Fruit fly (Drosophila melanogaster): Measurements from ENCODE around the gene Bx42.

Bx42 gene

DNA sequence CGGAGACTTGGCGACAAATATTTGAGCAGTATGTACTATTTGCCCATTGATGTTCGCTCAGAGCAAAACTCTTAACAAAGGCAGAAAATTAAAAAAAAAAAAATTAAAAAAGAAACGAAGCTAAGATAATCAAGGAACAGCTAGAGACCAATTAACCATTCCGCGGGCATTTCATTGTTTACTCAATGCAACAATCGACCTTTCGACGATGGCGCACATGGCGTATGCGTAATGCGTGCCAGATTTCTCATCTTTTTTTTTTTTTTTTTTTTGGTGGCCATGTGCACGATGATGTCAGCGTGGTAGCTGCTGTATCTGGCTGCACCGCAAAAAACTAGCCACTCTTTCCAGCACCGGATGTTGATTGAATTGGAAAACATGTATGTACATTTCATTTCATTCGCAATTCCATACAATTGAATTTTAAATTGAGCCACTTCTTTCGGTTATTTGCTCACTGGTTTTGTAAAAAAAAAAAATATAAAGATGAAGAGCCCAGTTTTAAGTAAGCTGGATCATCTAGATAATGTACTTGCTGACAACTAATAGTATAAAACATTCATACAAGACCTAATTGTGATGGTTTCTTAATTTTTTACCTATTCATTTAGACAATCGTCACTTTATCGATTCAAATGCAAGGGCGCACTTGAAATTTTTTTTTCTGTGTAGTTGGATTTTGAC, 30.6 kb downstream of the Bx42 start (continued):
- TF ChIP-seq Myc (optimal IDR thresholded peaks at IDR 0.05) (no peak), HLH106 (tag; optimal IDR thresholded peaks at IDR 0.05) (peak; percentile 29), h (GFP tag; optimal IDR thresholded peaks at IDR 0.05) (peak; percentile 49), Jra (GFP tag; optimal IDR thresholded peaks at IDR 0.05) (no peak), Rel (GFP tag; optimal IDR thresholded peaks at IDR 0.05) (no peak), Rel (tag; optimal IDR thresholded peaks at IDR 0.05) (no peak), Abd-B (GFP tag; optimal IDR thresholded peaks at IDR 0.05) (no peak), Hr83 (GFP tag; optimal IDR thresholded peaks at IDR 0.05; ENCODE audit: poor library complexity, severe bottlenecking) (no peak), GATAd (GFP tag; optimal IDR thresholded peaks at IDR 0.05) (no peak), Sp1 (GFP tag; optimal IDR thresholded peaks at IDR 0.05) (peak; percentile 35), br (GFP tag; optimal IDR thresholded peaks at IDR 0.05) (peak; percentile 35), lola (GFP tag; optimal IDR thresholded peaks at IDR 0.05) (no peak)

DNA sequence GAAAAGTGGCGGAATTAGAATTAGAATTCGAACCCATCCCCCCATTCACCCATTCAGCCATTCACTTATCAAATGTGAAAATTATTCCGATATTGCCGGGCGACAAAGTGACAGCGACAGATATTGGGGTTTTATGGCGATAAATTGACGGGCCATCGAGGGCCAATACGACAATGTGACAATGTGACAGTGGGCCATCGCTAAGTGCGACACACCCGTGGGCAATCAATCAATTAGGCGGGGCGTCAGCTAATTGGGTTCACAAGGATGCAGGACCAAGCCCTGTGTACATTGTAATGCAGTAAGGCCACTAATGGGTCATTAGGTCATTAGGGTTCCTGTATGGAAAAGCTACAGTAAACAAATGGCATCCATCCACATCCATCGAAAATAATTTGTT, 32.4 kb downstream of the Bx42 start:
- TF ChIP-seq HLH106 (tag; optimal IDR thresholded peaks at IDR 0.05) (no peak), usp (GFP tag; optimal IDR thresholded peaks at IDR 0.05) (no peak), dsf (GFP tag; optimal IDR thresholded peaks at IDR 0.05; ENCODE audit: borderline replicate concordance) (no peak), N (GFP tag; optimal IDR thresholded peaks at IDR 0.05) (no peak)

DNA sequence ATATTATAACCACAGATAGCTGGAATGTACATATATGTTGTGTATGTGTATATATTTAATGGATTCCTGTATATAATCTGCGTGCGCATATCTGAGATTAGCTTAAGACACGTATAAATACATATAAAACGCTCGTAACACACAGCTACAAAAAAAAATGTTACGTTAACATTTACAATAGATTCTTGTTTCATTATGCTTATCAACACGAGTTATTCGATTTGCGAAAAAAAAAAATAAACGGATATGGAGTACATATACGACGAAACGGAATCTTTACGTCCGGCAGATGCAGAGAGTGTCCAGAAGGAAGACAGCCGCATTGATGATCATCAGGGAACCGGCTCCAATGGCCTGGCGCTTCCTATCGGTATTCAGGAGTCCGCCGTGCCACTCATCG, 35.1 kb downstream of the Bx42 start, which contains the start of gene CG10970:
TSS of gene CG10970 (minus strand) at position 101 of the 400 bp plus-strand sequence.
- TF ChIP-seq N (GFP tag; optimal IDR thresholded peaks at IDR 0.05), result no peak
- no peak for TF ChIP-seq Dfd (GFP tag; optimal IDR thresholded peaks at IDR 0.05)
- TF ChIP-seq dsf (GFP tag; optimal IDR thresholded peaks at IDR 0.05; ENCODE audit: borderline replicate concordance), result no peak
- TF ChIP-seq psq (GFP tag; optimal IDR thresholded peaks at IDR 0.05), result no peak
- TF ChIP-seq CG32264 (GFP tag; optimal IDR thresholded peaks at IDR 0.05), result no peak
- TF ChIP-seq Hnf4 (GFP tag; optimal IDR thresholded peaks at IDR 0.05), result no peak
- TF ChIP-seq OdsH (GFP tag; optimal IDR thresholded peaks at IDR 0.05), result no peak
- no peak for TF ChIP-seq dl (GFP tag; optimal IDR thresholded peaks at IDR 0.05; ENCODE audit: insufficient read depth in 1 of 2, partially characterized antibody in 2 of 2)
- TF ChIP-seq rgr (GFP tag; optimal IDR thresholded peaks at IDR 0.05), result no peak
- TF ChIP-seq usp (GFP tag; optimal IDR thresholded peaks at IDR 0.05), result no peak
- no peak for TF ChIP-seq Myc (optimal IDR thresholded peaks at IDR 0.05)
- no peak for TF ChIP-seq h (GFP tag; optimal IDR thresholded peaks at IDR 0.05)
- TF ChIP-seq Abd-B (GFP tag; optimal IDR thresholded peaks at IDR 0.05), result no peak
- TF ChIP-seq tai (GFP tag; optimal IDR thresholded peaks at IDR 0.05), result no peak

DNA sequence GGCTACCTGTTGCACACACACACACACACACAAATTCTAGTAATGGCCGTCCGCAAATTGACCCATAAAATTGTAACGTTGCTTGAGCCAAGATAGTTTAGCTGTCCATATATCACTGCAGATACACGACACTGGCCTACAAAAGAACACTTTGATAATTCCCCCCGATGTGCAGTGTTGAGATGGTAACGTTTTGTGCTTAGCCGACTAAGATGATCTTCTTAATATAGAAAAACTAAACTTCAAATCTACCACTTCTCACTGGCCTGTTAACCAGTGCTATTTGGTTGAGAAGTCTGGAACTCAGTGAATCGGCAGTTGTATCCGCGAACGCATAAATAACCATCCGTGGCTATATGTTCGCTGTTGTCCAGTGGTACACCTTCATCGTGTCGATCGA, 37.6 kb downstream of the Bx42 start:
- peak; percentile 9 for TF ChIP-seq ey (GFP tag; optimal IDR thresholded peaks at IDR 0.05)
- TF ChIP-seq tai (GFP tag; optimal IDR thresholded peaks at IDR 0.05), result no peak
- TF ChIP-seq Dfd (GFP tag; optimal IDR thresholded peaks at IDR 0.05), result peak; percentile 26

DNA sequence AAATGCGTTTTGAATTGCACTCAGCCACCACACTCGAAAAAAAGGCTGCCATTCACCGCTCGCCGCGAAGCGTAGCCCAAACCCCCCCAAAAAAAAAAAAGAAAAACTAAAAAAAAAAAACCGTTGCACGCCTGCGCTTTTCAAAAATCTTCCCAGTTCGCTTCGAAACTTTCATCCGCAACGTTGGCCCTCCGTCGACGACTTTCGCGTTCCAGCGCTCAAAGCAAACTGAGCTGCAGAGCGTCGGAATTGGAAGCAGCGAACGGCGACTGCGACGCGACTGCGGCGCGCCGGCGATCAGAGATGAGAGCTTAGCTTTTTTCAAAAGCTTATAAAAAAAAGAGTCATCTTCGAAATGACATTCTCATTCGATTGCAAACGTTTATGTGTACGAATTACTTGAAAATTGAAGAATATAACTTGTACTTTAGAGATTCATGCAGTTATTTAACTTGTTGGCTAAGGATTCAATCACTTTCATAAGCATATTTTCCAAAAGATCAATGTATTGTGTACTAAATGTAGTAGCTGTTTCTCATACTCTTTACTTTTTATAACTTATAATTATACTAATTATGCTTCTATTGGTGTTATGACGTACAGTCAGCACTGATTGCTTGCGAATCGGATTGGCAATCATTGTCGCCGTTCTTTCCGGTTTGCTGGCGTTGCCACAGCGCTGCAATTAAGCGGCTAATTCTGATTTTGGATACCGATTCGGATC, 38.5 kb downstream of the Bx42 start, which contains the start of gene CG15365:
TSS of gene CG15365 (minus strand) at position 230 of the 724 bp plus-strand sequence.
- no peak for TF ChIP-seq lola (GFP tag; optimal IDR thresholded peaks at IDR 0.05)
- TF ChIP-seq h (GFP tag; optimal IDR thresholded peaks at IDR 0.05), result peak; percentile 44
- peak; percentile 49 for TF ChIP-seq Sp1 (GFP tag; optimal IDR thresholded peaks at IDR 0.05)
- TF ChIP-seq sage (GFP tag; optimal IDR thresholded peaks at IDR 0.05), result no peak
- no peak for TF ChIP-seq sv (GFP tag; optimal IDR thresholded peaks at IDR 0.05)
- no peak for TF ChIP-seq Rel (GFP tag; optimal IDR thresholded peaks at IDR 0.05)
- no peak for TF ChIP-seq Rel (tag; optimal IDR thresholded peaks at IDR 0.05)
- TF ChIP-seq Myc (optimal IDR thresholded peaks at IDR 0.05), result peak; percentile 88
- TF ChIP-seq foxo (GFP tag; optimal IDR thresholded peaks at IDR 0.05), result peak in 1 of 2 experiments; percentile 43
- no peak for TF ChIP-seq brk (GFP tag; optimal IDR thresholded peaks at IDR 0.05)
- no peak for TF ChIP-seq tai (GFP tag; optimal IDR thresholded peaks at IDR 0.05)
- peak; percentile 60 for TF ChIP-seq HLH106 (tag; optimal IDR thresholded peaks at IDR 0.05)
- no peak for TF ChIP-seq dl (GFP tag; optimal IDR thresholded peaks at IDR 0.05; ENCODE audit: insufficient read depth in 1 of 2, partially characterized antibody in 2 of 2)
- TF ChIP-seq OdsH (GFP tag; optimal IDR thresholded peaks at IDR 0.05), result no peak
- no peak for TF ChIP-seq usp (GFP tag; optimal IDR thresholded peaks at IDR 0.05)
- no peak for TF ChIP-seq Vsx2 (GFP tag; optimal IDR thresholded peaks at IDR 0.05; ENCODE audit: partially characterized antibody)
- no peak for TF ChIP-seq psq (GFP tag; optimal IDR thresholded peaks at IDR 0.05)
- TF ChIP-seq N (GFP tag; optimal IDR thresholded peaks at IDR 0.05), result no peak
- TF ChIP-seq Hr78 (GFP tag; optimal IDR thresholded peaks at IDR 0.05), result no peak
- peak; percentile 48 for TF ChIP-seq woc (GFP tag; optimal IDR thresholded peaks at IDR 0.05)
- TF ChIP-seq Dif (GFP tag; optimal IDR thresholded peaks at IDR 0.05; ENCODE audit: partially characterized antibody), result no peak
- no peak for TF ChIP-seq Abd-B (GFP tag; optimal IDR thresholded peaks at IDR 0.05)
- TF ChIP-seq GATAd (GFP tag; optimal IDR thresholded peaks at IDR 0.05), result no peak
- no peak for TF ChIP-seq ey (GFP tag; optimal IDR thresholded peaks at IDR 0.05)
- no peak for TF ChIP-seq jim (GFP tag; optimal IDR thresholded peaks at IDR 0.05)
- no peak for TF ChIP-seq Mio (GFP tag; optimal IDR thresholded peaks at IDR 0.05)
- no peak for TF ChIP-seq CG32264 (GFP tag; optimal IDR thresholded peaks at IDR 0.05)
- TF ChIP-seq rgr (GFP tag; optimal IDR thresholded peaks at IDR 0.05), result peak; percentile 48
- TF ChIP-seq Dfd (GFP tag; optimal IDR thresholded peaks at IDR 0.05), result no peak
- no peak for TF ChIP-seq Jra (GFP tag; optimal IDR thresholded peaks at IDR 0.05)
- TF ChIP-seq Hr83 (GFP tag; optimal IDR thresholded peaks at IDR 0.05; ENCODE audit: poor library complexity, severe bottlenecking), result no peak
- peak; percentile 39 for TF ChIP-seq dmrt93B (GFP tag; optimal IDR thresholded peaks at IDR 0.05)
- peak; percentile 19 for TF ChIP-seq fru (GFP tag; optimal IDR thresholded peaks at IDR 0.05)

Data from whole organism, wandering third instar larva.